Worm (Caenorhabditis elegans) whole organism, early embryonic: ENCODE measurements around the gene B0024.4.

ENCODE experiments used
- F13C5.2 ChIP-seq: sonication (generic microtip); optimal IDR thresholded peaks from 2 replicates; lab custom pipeline; 2017; ENCODE audit warnings: mild to moderate bottlenecking, missing genetic modification characterization, inconsistent platforms, missing compliant biosample characterization
- aly-1 ChIP-seq: sonication (generic microtip); optimal IDR thresholded peaks from 2 replicates; lab custom pipeline; 2016; ENCODE audit warnings: missing genetic modification characterization, missing compliant biosample characterization
- ama-1 ChIP-seq: fragments of 150-350 bp; optimal IDR thresholded peaks from 2 replicates; lab custom pipeline; 2014
- ceh-13 ChIP-seq: fragments of 200-800 bp; sonication (Bioruptor generic); optimal IDR thresholded peaks from 2 replicates; lab custom pipeline; 2018; ENCODE audit warnings: mild to moderate bottlenecking, missing genetic modification characterization, missing compliant biosample characterization
- ets-7 ChIP-seq: sonication (generic microtip); optimal IDR thresholded peaks from 2 replicates; lab custom pipeline; 2016; ENCODE audit warnings: missing genotype, missing genetic modification characterization, missing compliant biosample characterization
- flt-1 ChIP-seq: fragments of 200-800 bp; sonication (Bioruptor generic); IDR thresholded peaks from 2 replicates; pipeline ENCODE4 v1.3.6; 2022; ENCODE audit warnings: missing genetic modification characterization, missing compliant biosample characterization
- hmbx-1 ChIP-seq: sonication (generic microtip); optimal IDR thresholded peaks from 2 replicates; lab custom pipeline; 2016; ENCODE audit warnings: mild to moderate bottlenecking, missing genetic modification characterization, missing compliant biosample characterization
- hmg-4 ChIP-seq: fragments of 200-800 bp; sonication (Bioruptor generic); optimal IDR thresholded peaks from 2 replicates; lab custom pipeline; 2018; ENCODE audit warnings: mild to moderate bottlenecking, missing genetic modification characterization, missing compliant biosample characterization
- pes-1 ChIP-seq: fragments of 200-800 bp; sonication (Bioruptor generic); IDR thresholded peaks from 2 replicates; pipeline ENCODE4 v1.3.6; 2022; ENCODE audit warnings: missing genetic modification reagents, missing genetic modification characterization, missing compliant biosample characterization
- scrt-1 ChIP-seq: fragments of 200-800 bp; sonication (Bioruptor generic); IDR thresholded peaks from 2 replicates; pipeline ENCODE4 v1.3.6; 2022; ENCODE audit warnings: missing genetic modification characterization, missing compliant biosample characterization
- tbx-11 ChIP-seq: fragments of 200-800 bp; sonication (Bioruptor generic); IDR thresholded peaks from 2 replicates; pipeline ENCODE4 v1.3.6; 2022; ENCODE audit warnings: missing genetic modification characterization, missing compliant biosample characterization

DNA sequence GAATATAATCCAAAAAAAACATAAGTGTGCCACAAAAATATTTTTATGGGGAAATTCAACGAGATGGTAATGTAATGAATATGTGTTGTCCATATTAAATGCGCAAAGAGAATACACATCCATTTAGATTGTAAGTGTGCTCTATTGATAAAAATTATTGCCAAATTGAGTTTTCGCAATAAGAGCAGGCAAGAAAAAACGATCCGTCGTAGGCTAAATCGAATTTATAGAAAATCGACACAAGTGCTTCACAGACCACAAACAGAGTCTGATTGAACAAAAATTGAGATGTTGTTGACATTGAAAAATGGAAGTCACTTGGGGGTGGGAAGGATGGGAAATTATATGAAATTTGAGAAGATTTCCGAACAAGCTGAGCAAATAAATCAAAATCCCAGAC is 32.2 kb upstream of the B0024.4 start:
- TF ChIP-seq ama-1 (lab: Kevin White, UChicago) (no peak), pes-1 (GFP tag; lab: Robert Waterston, UW) (no peak), ceh-13 (GFP tag; lab: Kevin White, UChicago) (no peak), tbx-11 (no peak), scrt-1 (no peak), F13C5.2 (tag; lab: Kevin White, UChicago) (no peak), ets-7 (tag; lab: Kevin White, UChicago) (no peak), aly-1 (no peak), flt-1 (no peak), hmg-4 (no peak), hmbx-1 (no peak)
